Worm (Caenorhabditis elegans): ENCODE data around the gene cyk-3.

ce11 chrIII:6011310-6011709, 8.6 kb upstream of the cyk-3 start:
- TF ChIP-seq npax-4 (tag; optimal IDR thresholded peaks at IDR 0.05) (no peak), ceh-19 (GFP tag; optimal IDR thresholded peaks at IDR 0.05) (no peak), ceh-6 (GFP tag; optimal IDR thresholded peaks at IDR 0.05) (no peak)

Measured in whole organism, late embryonic.